Worm (Caenorhabditis elegans): ENCODE data around the gene Y71H2AL.4.

DNA sequence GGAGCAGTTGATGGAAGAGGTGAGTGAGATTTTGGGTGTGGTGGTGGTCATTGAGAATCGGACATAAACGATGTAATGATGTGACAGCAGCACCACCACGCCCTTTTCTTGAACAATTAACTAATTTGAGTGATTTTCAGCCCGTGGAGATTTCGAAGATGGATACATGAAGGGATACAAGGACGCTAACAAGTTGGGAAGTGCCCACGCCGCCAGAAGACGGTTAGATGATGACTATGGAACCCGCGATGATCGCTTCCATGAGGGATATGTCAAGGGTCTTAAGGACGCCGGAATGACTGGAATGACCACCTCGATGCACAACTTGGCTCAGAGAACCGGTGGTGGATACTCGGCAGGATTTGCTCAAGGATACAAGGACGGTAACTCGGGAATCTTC, 8.2 kb upstream of the Y71H2AL.4 start:
- TF ChIP-seq egl-27 (tag; optimal IDR thresholded peaks at IDR 0.05) (no peak), ZK546.5 (tag; optimal IDR thresholded peaks at IDR 0.05) (no peak), nfya-1 (tag; optimal IDR thresholded peaks at IDR 0.05; ENCODE audit: insufficient read depth) (no peak), R02D3.7 (tag; optimal IDR thresholded peaks at IDR 0.05) (no peak), ama-1 (optimal IDR thresholded peaks at IDR 0.05) (no peak), nhr-76 (tag; optimal IDR thresholded peaks at IDR 0.05) (no peak), ztf-4 (tag; optimal IDR thresholded peaks at IDR 0.05) (no peak), ztf-11 (tag; optimal IDR thresholded peaks at IDR 0.05) (no peak), lin-15B (tag; optimal IDR thresholded peaks at IDR 0.05) (no peak), nhr-43 (tag; optimal IDR thresholded peaks at IDR 0.05; ENCODE audit: poor library complexity, severe bottlenecking) (no peak), pqm-1 (tag; optimal IDR thresholded peaks at IDR 0.05) (no peak)

All from whole organism, L3 larva.